Worm (Caenorhabditis elegans) whole organism, L3 larva: ENCODE data around the gene sre-49.

ENCODE experiments used
- fkh-2 ChIP-seq: fragments of 150-350 bp; optimal IDR thresholded peaks from 2 replicates; lab custom pipeline; 2014; ENCODE audit warnings: missing biosample characterization, missing genetic modification reagents, missing genetic modification characterization
- lin-39 ChIP-seq: fragments of 150-350 bp; optimal IDR thresholded peaks from 2 replicates; lab custom pipeline; 2018; ENCODE audit warnings: missing biosample characterization, missing genetic modification reagents, missing genetic modification characterization
- nhr-12 ChIP-seq: fragments of 150-350 bp; optimal IDR thresholded peaks from 2 replicates; lab custom pipeline; 2014; ENCODE audit warnings: missing biosample characterization, missing genetic modification characterization
- nhr-237 ChIP-seq: fragments of 150-350 bp; optimal IDR thresholded peaks from 2 replicates; lab custom pipeline; 2014; ENCODE audit warnings: missing biosample characterization, missing genetic modification characterization
- tbx-2 ChIP-seq: sonication (generic microtip); optimal IDR thresholded peaks from 2 replicates; lab custom pipeline; 2016; ENCODE audit warnings: mild to moderate bottlenecking, missing genetic modification characterization, missing compliant biosample characterization

- TF ChIP-seq nhr-237 (tag; lab: Kevin White, UChicago) (no peak), nhr-12 (tag; lab: Kevin White, UChicago) (no peak), fkh-2 (tag; lab: Kevin White, UChicago) (no peak), lin-39 (tag; lab: Kevin White, UChicago) (no peak), tbx-2 (no peak)
Observed at ce11 chrII:12300680-12301079, 18.0 kb upstream of the sre-49 start.
